Worm (Caenorhabditis elegans): ENCODE data around the gene F21C10.6.

DNA sequence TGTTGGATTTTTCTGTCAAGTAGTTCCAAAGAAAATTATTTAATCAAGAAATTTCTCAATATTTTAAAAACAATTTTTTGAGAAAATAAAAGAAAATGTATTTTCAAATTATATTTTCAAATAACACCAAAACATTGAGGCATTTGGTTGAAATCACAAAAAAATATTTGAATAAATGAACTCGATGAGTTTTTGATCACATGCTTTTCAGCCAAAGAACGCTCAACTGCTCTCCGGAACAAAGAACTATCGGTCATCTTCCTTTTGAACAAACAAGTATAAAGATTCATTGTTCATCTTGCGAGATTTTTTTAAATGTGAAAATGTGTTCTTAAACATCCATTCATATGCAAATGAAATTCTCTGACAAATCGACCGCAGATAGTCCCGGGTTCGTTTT lies 29.3 kb upstream of the F21C10.6 start:
- no peak for TF ChIP-seq efl-1 (GFP tag; optimal IDR thresholded peaks at IDR 0.05)
- no peak for TF ChIP-seq repo-1 (tag; optimal IDR thresholded peaks at IDR 0.05)
- TF ChIP-seq nfya-1 (tag; optimal IDR thresholded peaks at IDR 0.05; ENCODE audit: borderline replicate concordance, insufficient read depth): no peak
- no peak for TF ChIP-seq C17E4.6 (GFP tag; IDR thresholded peaks at IDR 0.05)
- no peak for TF ChIP-seq Y67H2A.10 (GFP tag; conservative IDR thresholded peaks at IDR 0.05)
- no peak for TF ChIP-seq ztf-25 (GFP tag; IDR thresholded peaks at IDR 0.05)
- no peak for TF ChIP-seq dpl-1 (GFP tag; optimal IDR thresholded peaks at IDR 0.05)
